Worm (Caenorhabditis elegans) whole organism, young adult: ENCODE measurements around the gene mip-2.

Source experiments
- F10E7.11 ChIP-seq: sonication (generic microtip); optimal IDR thresholded peaks from 2 replicates; lab custom pipeline; 2017; ENCODE audit warnings: mild to moderate bottlenecking, missing genetic modification characterization, moderate library complexity, missing compliant biosample characterization
- F49E8.2 ChIP-seq: sonication (generic microtip); optimal IDR thresholded peaks from 3 replicates; lab custom pipeline; 2017; ENCODE audit warnings: missing genetic modification characterization, mild to moderate bottlenecking, missing compliant biosample characterization, antibody characterized with exemption, moderate library complexity; ENCODE audit not compliant: insufficient read depth
- F52B5.7 ChIP-seq: sonication (generic microtip); optimal IDR thresholded peaks from 2 replicates; lab custom pipeline; 2016; ENCODE audit warnings: mild to moderate bottlenecking, missing genetic modification characterization, missing compliant biosample characterization
- F57A8.1 ChIP-seq: fragments of 200-800 bp; sonication (Bioruptor generic); optimal IDR thresholded peaks from 2 replicates; lab custom pipeline; 2018; ENCODE audit warnings: mild to moderate bottlenecking, missing genetic modification characterization, moderate library complexity, missing compliant biosample characterization
- ama-1 ChIP-seq, 3 experiments: fragments of 150-350 bp in 1 of 3; sonication (generic microtip) in 2 of 3; optimal IDR thresholded peaks; 2 replicates each; lab custom pipeline; 2014 to 2018; ENCODE audit warnings: missing biosample characterization in 2 of 3, missing genetic modification characterization in 2 of 3, missing genetic modification reagents in 2 of 3
- atf-7 ChIP-seq: sonication (generic microtip); optimal IDR thresholded peaks from 2 replicates; lab custom pipeline; 2017; ENCODE audit warnings: mild to moderate bottlenecking, missing genetic modification characterization, missing compliant biosample characterization
- attf-3 ChIP-seq: fragments of 200-800 bp; sonication (Bioruptor generic); conservative IDR thresholded peaks from 2 replicates; pipeline ENCODE4 v1.3.6; 2022; ENCODE audit warnings: missing genetic modification reagents, missing genetic modification characterization, missing compliant biosample characterization
- attf-6 ChIP-seq: fragments of 200-800 bp; sonication (Bioruptor generic); IDR thresholded peaks from 2 replicates; pipeline ENCODE4 v1.3.6; 2022; ENCODE audit warnings: missing genetic modification reagents, missing genetic modification characterization, missing compliant biosample characterization
- cebp-1 ChIP-seq, 2 experiments: fragments of 200-800 bp in 1 of 2; sonication (Bioruptor generic) in 1 of 2; sonication (generic microtip) in 1 of 2; IDR thresholded peaks in 1 of 2; optimal IDR thresholded peaks in 1 of 2; 2 replicates each; pipeline versions ENCODE4 v1.3.6 to Lab custom; 2017 to 2022; ENCODE audit warnings: missing compliant biosample characterization in 2 of 2, missing genetic modification characterization in 2 of 2, mild to moderate bottlenecking in 1 of 2, missing genetic modification reagents in 1 of 2, moderate library complexity in 1 of 2
- ceh-100 ChIP-seq: fragments of 200-800 bp; sonication (Bioruptor generic); IDR thresholded peaks from 2 replicates; pipeline ENCODE4 v1.3.6; 2022; ENCODE audit warnings: missing genetic modification reagents, missing genetic modification characterization, missing compliant biosample characterization
- chd-7 ChIP-seq: sonication (generic microtip); optimal IDR thresholded peaks from 2 replicates; lab custom pipeline; 2016; ENCODE audit warnings: mild to moderate bottlenecking, missing genetic modification characterization, moderate library complexity, missing compliant biosample characterization
- dpl-1 ChIP-seq: fragments of 150-350 bp; optimal IDR thresholded peaks from 2 replicates; lab custom pipeline; 2014; ENCODE audit warnings: missing biosample characterization, missing genetic modification reagents, missing genetic modification characterization
- ekl-4 ChIP-seq: fragments of 200-800 bp; sonication (Bioruptor generic); IDR thresholded peaks from 2 replicates; pipeline ENCODE4 v1.3.6; 2022; ENCODE audit warnings: missing genetic modification reagents, missing genetic modification characterization, missing compliant biosample characterization
- ets-4 ChIP-seq: fragments of 200-800 bp; sonication (Bioruptor generic); optimal IDR thresholded peaks from 2 replicates; lab custom pipeline; 2018; ENCODE audit warnings: mild to moderate bottlenecking, missing genetic modification characterization, missing compliant biosample characterization
- gei-17 ChIP-seq: fragments of 200-800 bp; sonication (Bioruptor generic); optimal IDR thresholded peaks from 2 replicates; lab custom pipeline; 2018; ENCODE audit warnings: mild to moderate bottlenecking, missing genetic modification characterization, missing compliant biosample characterization
- hsf-1 ChIP-seq: fragments of 200-800 bp; sonication (Bioruptor generic); IDR thresholded peaks from 2 replicates; pipeline ENCODE4 v1.3.6; 2022; ENCODE audit warnings: missing genetic modification reagents, missing genetic modification characterization, missing compliant biosample characterization
- let-607 ChIP-seq, 2 experiments: fragments of 200-800 bp in 1 of 2; sonication (Bioruptor generic) in 1 of 2; sonication (generic microtip) in 1 of 2; optimal IDR thresholded peaks; 2 replicates each; lab custom pipeline; 2016 to 2018; ENCODE audit warnings: mild to moderate bottlenecking in 2 of 2, missing compliant biosample characterization in 2 of 2, missing genetic modification characterization in 2 of 2, moderate library complexity in 2 of 2, missing genotype in 1 of 2
- lsl-1 ChIP-seq: fragments of 200-800 bp; sonication (Bioruptor generic); optimal IDR thresholded peaks from 2 replicates; lab custom pipeline; 2018; ENCODE audit warnings: mild to moderate bottlenecking, missing genetic modification characterization, moderate library complexity, missing compliant biosample characterization
- madf-3 ChIP-seq: fragments of 200-800 bp; sonication (Bioruptor generic); IDR thresholded peaks from 2 replicates; pipeline ENCODE4 v1.3.6; 2022; ENCODE audit warnings: missing genetic modification reagents, missing genetic modification characterization, missing compliant biosample characterization
- madf-6 ChIP-seq: fragments of 200-800 bp; sonication (Bioruptor generic); IDR thresholded peaks from 2 replicates; pipeline ENCODE4 v1.3.6; 2022; ENCODE audit warnings: missing genetic modification reagents, missing genetic modification characterization, missing compliant biosample characterization
- madf-8 ChIP-seq: fragments of 200-800 bp; sonication (Bioruptor generic); conservative IDR thresholded peaks from 2 replicates; pipeline ENCODE4 v1.3.6; 2022; ENCODE audit warnings: missing genetic modification reagents, missing genetic modification characterization, missing compliant biosample characterization
- nhr-27 ChIP-seq: fragments of 200-800 bp; sonication (Bioruptor generic); optimal IDR thresholded peaks from 2 replicates; lab custom pipeline; 2018; ENCODE audit warnings: mild to moderate bottlenecking, missing genetic modification characterization, moderate library complexity, missing compliant biosample characterization
- rpc-1 ChIP-seq, 2 experiments: fragments of 150-350 bp in 1 of 2; sonication (generic microtip) in 1 of 2; optimal IDR thresholded peaks; 2 replicates each; lab custom pipeline; 2014 to 2018; ENCODE audit warnings: missing biosample characterization in 1 of 2, missing genetic modification characterization in 1 of 2, missing genetic modification reagents in 1 of 2, missing genotype in 1 of 2
- sdz-38 ChIP-seq: sonication (generic microtip); optimal IDR thresholded peaks from 2 replicates; lab custom pipeline; 2016; ENCODE audit warnings: missing genotype, missing genetic modification characterization, missing compliant biosample characterization
- sea-2 ChIP-seq: fragments of 200-800 bp; sonication (Bioruptor generic); IDR thresholded peaks from 2 replicates; pipeline ENCODE4 v1.3.6; 2022; ENCODE audit warnings: missing genetic modification characterization, missing compliant biosample characterization
- snpc-1.3 ChIP-seq: sonication (generic microtip); optimal IDR thresholded peaks from 2 replicates; lab custom pipeline; 2017; ENCODE audit warnings: missing genetic modification characterization, mild to moderate bottlenecking, missing compliant biosample characterization, antibody characterized with exemption, moderate library complexity, missing genotype, missing genetic modification reagents; ENCODE audit not compliant: insufficient read depth
- somi-1 ChIP-seq: fragments of 200-800 bp; sonication (Bioruptor generic); optimal IDR thresholded peaks from 2 replicates; lab custom pipeline; 2018; ENCODE audit warnings: mild to moderate bottlenecking, missing genetic modification characterization, missing compliant biosample characterization
- sptf-2 ChIP-seq: fragments of 200-800 bp; sonication (Bioruptor generic); optimal IDR thresholded peaks from 2 replicates; lab custom pipeline; 2018; ENCODE audit warnings: mild to moderate bottlenecking, missing genetic modification characterization, missing compliant biosample characterization
- tbp1 ChIP-seq: fragments of 200-800 bp; sonication (Bioruptor generic); optimal IDR thresholded peaks from 2 replicates; lab custom pipeline; 2018; ENCODE audit warnings: mild to moderate bottlenecking, missing genetic modification characterization, missing compliant biosample characterization
- tlf-1 ChIP-seq: fragments of 200-800 bp; sonication (Bioruptor generic); optimal IDR thresholded peaks from 2 replicates; lab custom pipeline; 2018; ENCODE audit warnings: mild to moderate bottlenecking, missing genetic modification characterization, missing compliant biosample characterization
- unc-130 ChIP-seq: sonication (generic microtip); optimal IDR thresholded peaks from 2 replicates; lab custom pipeline; 2016; ENCODE audit warnings: missing genetic modification reagents, missing genetic modification characterization, missing compliant biosample characterization
- zim-3 ChIP-seq: sonication (generic microtip); optimal IDR thresholded peaks from 2 replicates; lab custom pipeline; 2017; ENCODE audit warnings: mild to moderate bottlenecking, missing genetic modification characterization, moderate library complexity, missing compliant biosample characterization
- ztf-18 ChIP-seq: sonication (generic microtip); optimal IDR thresholded peaks from 2 replicates; lab custom pipeline; 2016; ENCODE audit warnings: missing genotype, mild to moderate bottlenecking, missing genetic modification characterization, missing compliant biosample characterization
- ztf-25 ChIP-seq: fragments of 200-800 bp; sonication (Bioruptor generic); IDR thresholded peaks from 2 replicates; pipeline ENCODE4 v1.3.6; 2022; ENCODE audit warnings: missing genetic modification reagents, missing genetic modification characterization, missing compliant biosample characterization

The mip-2 gene

ce11 chrV:13627103-13627623, 44.6 kb downstream of the mip-2 start, which contains the start of gene sde-2:
Gene sde-2 (plus strand): TSS chrV:13627573.
- TF ChIP-seq cebp-1 (GFP tag; IDR thresholded peaks at IDR 0.05; lab: Robert Waterston, UW) (no peak), cebp-1 (tag; optimal IDR thresholded peaks at IDR 0.05; lab: Kevin White, UChicago) (peak; percentile 7), unc-130 (no peak)

ce11 chrV:13625517-13626097, 46.2 kb downstream of the mip-2 start, which contains the start of the genes nduv-2 and F53F4.12:
Gene nduv-2 (minus strand): TSS chrV:13625567.
Gene F53F4.12 (plus strand): TSS chrV:13626047.
- no peak for TF ChIP-seq somi-1
- no peak for TF ChIP-seq madf-6
- peak; percentile 88 for TF ChIP-seq attf-3 (GFP tag; lab: Robert Waterston, UW)
- TF ChIP-seq zim-3 (tag; lab: Kevin White, UChicago) = no peak
- no peak for TF ChIP-seq nhr-27 (tag; lab: Kevin White, UChicago)
- TF ChIP-seq F49E8.2 (tag; lab: Kevin White, UChicago) = no peak

ce11 chrV:13624424-13624823, 47.3 kb downstream of the mip-2 start, which contains the start of gene F53F4.11:
Gene F53F4.11 (minus strand): TSS chrV:13624524.
- peak; percentile 18 for TF ChIP-seq tlf-1 (GFP tag; lab: Kevin White, UChicago)
- TF ChIP-seq chd-7 (tag; lab: Kevin White, UChicago) = peak; percentile 2
- no peak for TF ChIP-seq ets-4 (GFP tag; lab: Kevin White, UChicago)
- TF ChIP-seq attf-6 (GFP tag; lab: Robert Waterston, UW) = 0 out of 2 replicates have a peak, but pooled peaks have one; percentile 34
- TF ChIP-seq madf-6 = peak; percentile 50
- no peak for TF ChIP-seq let-607 (tag; optimal IDR thresholded peaks at IDR 0.05; lab: Kevin White, UChicago)
- peak; percentile 49; the same call in 1 of the 2 replicates for TF ChIP-seq hsf-1 (GFP tag; lab: Robert Waterston, UW)
- 0 out of 2 replicates have a peak, but pooled peaks have one; percentile 73 for TF ChIP-seq madf-3 (GFP tag; lab: Robert Waterston, UW)
- TF ChIP-seq lsl-1 (GFP tag; lab: Kevin White, UChicago) = peak; percentile 8
- 0 out of 2 replicates have a peak, but pooled peaks have one; percentile 24 for TF ChIP-seq ceh-100 (GFP tag; lab: Robert Waterston, UW)

ce11 chrV:13621720-13622119, 50.0 kb downstream of the mip-2 start, which contains the start of gene F53F4.16:
Gene F53F4.16 (minus strand): TSS chrV:13621820.
- TF ChIP-seq F57A8.1 (GFP tag; lab: Kevin White, UChicago) = no peak
- TF ChIP-seq sdz-38 = no peak
- no peak for TF ChIP-seq gei-17 (GFP tag; lab: Kevin White, UChicago)
- TF ChIP-seq zim-3 (tag; lab: Kevin White, UChicago) = no peak
- no peak for TF ChIP-seq ztf-18 (tag; lab: Kevin White, UChicago)
- no peak for TF ChIP-seq madf-8 (GFP tag; lab: Robert Waterston, UW)
- no peak for TF ChIP-seq atf-7 (tag; lab: Kevin White, UChicago)
- TF ChIP-seq ztf-25 (GFP tag; lab: Robert Waterston, UW) = no peak
- TF ChIP-seq F10E7.11 = no peak
- no peak for TF ChIP-seq sea-2
- TF ChIP-seq ekl-4 (GFP tag; lab: Robert Waterston, UW) = no peak
- no peak for TF ChIP-seq dpl-1 (GFP tag; lab: Kevin White, UChicago)
- no peak for TF ChIP-seq snpc-1.3 (tag; lab: Kevin White, UChicago)
- TF ChIP-seq sptf-2 (GFP tag; lab: Kevin White, UChicago) = no peak
- no peak for TF ChIP-seq ama-1 (optimal IDR thresholded peaks at IDR 0.05; lab: Kevin White, UChicago)
- TF ChIP-seq ama-1 (GFP tag; optimal IDR thresholded peaks at IDR 0.05; lab: Kevin White, UChicago) = no peak
- no peak for TF ChIP-seq rpc-1 (optimal IDR thresholded peaks at IDR 0.05; lab: Kevin White, UChicago)
- no peak for TF ChIP-seq rpc-1 (tag; optimal IDR thresholded peaks at IDR 0.05; lab: Kevin White, UChicago)
- no peak for TF ChIP-seq F52B5.7 (tag; lab: Kevin White, UChicago)
- TF ChIP-seq tbp1 (GFP tag; lab: Kevin White, UChicago) = no peak
- TF ChIP-seq let-607 (tag; optimal IDR thresholded peaks at IDR 0.05; lab: Kevin White, UChicago) = no peak
